Fruit fly (Drosophila melanogaster) whole organism, pupa: Measurements from ENCODE around the gene CG1971.

Experiments
- CG10348 ChIP-seq: fragments of 200-800 bp; sonication (Bioruptor generic); IDR thresholded peaks from 2 replicates; pipeline ENCODE4 v1.3.6; 2022; ENCODE audit warnings: missing biosample characterization, missing genetic modification characterization
- CG12605 ChIP-seq: fragments of 200-800 bp; sonication (Bioruptor generic); IDR thresholded peaks from 2 replicates; pipeline ENCODE4 v1.3.6; 2022; ENCODE audit warnings: missing biosample characterization, missing genetic modification characterization
- CG13204 ChIP-seq: fragments of 200-800 bp; sonication (Bioruptor generic); optimal IDR thresholded peaks from 2 replicates; lab custom pipeline; 2018; ENCODE audit warnings: missing biosample characterization, mild to moderate bottlenecking, missing genetic modification characterization, moderate library complexity
- CG14655 ChIP-seq: fragments of 200-800 bp; sonication (Bioruptor generic); optimal IDR thresholded peaks from 3 replicates; lab custom pipeline; 2017; ENCODE audit warnings: mild to moderate bottlenecking, missing biosample characterization, missing genetic modification reagents, missing genetic modification characterization
- CG15710 ChIP-seq: fragments of 200-800 bp; sonication (Bioruptor generic); optimal IDR thresholded peaks from 2 replicates; lab custom pipeline; 2018; ENCODE audit warnings: missing biosample characterization, mild to moderate bottlenecking, missing genetic modification characterization, moderate library complexity
- CG17806 ChIP-seq: fragments of 200-800 bp; sonication (Bioruptor generic); optimal IDR thresholded peaks from 2 replicates; lab custom pipeline; 2018; ENCODE audit warnings: missing biosample characterization, mild to moderate bottlenecking, missing genetic modification characterization, moderate library complexity
- CG32121 ChIP-seq: fragments of 200-800 bp; sonication (Bioruptor generic); IDR thresholded peaks from 2 replicates; pipeline ENCODE4 v1.3.6; 2022; ENCODE audit warnings: missing biosample characterization, missing genetic modification characterization
- CG34367 ChIP-seq: fragments of 200-800 bp; sonication (Bioruptor generic); optimal IDR thresholded peaks from 2 replicates; lab custom pipeline; 2018; ENCODE audit warnings: missing biosample characterization, mild to moderate bottlenecking, missing genetic modification characterization
- CG4496 ChIP-seq: fragments of 200-800 bp; sonication (Bioruptor generic); IDR thresholded peaks from 3 replicates; pipeline ENCODE4 v1.3.6; 2022; ENCODE audit warnings: missing biosample characterization, missing genetic modification characterization
- CG8159 ChIP-seq: fragments of 200-800 bp; sonication (Bioruptor generic); optimal IDR thresholded peaks from 3 replicates; lab custom pipeline; 2018; ENCODE audit warnings: missing biosample characterization, mild to moderate bottlenecking, missing genetic modification characterization, moderate library complexity
- CG8301 ChIP-seq: fragments of 200-800 bp; sonication (Bioruptor generic); optimal IDR thresholded peaks from 2 replicates; lab custom pipeline; 2018; ENCODE audit warnings: missing biosample characterization, mild to moderate bottlenecking, missing genetic modification characterization
- CG9948 ChIP-seq: fragments of 200-800 bp; sonication (Bioruptor generic); optimal IDR thresholded peaks from 2 replicates; lab custom pipeline; 2018; ENCODE audit warnings: missing biosample characterization, mild to moderate bottlenecking, missing genetic modification characterization, moderate library complexity
- EcR ChIP-seq: fragments of 200-800 bp; sonication (Bioruptor generic); optimal IDR thresholded peaks from 3 replicates; lab custom pipeline; 2019; ENCODE audit warnings: missing biosample characterization, missing genetic modification characterization, mild to moderate bottlenecking, moderate library complexity, missing genetic modification reagents
- Ets98B ChIP-seq: fragments of 200-800 bp; sonication (Bioruptor generic); IDR thresholded peaks from 2 replicates; pipeline ENCODE4 v1.3.6; 2022; ENCODE audit warnings: missing biosample characterization, missing genetic modification characterization
- Pif1A ChIP-seq: fragments of 200-800 bp; sonication (Bioruptor generic); optimal IDR thresholded peaks from 3 replicates; lab custom pipeline; 2016; ENCODE audit warnings: missing biosample characterization, missing genetic modification characterization
- Pif1B ChIP-seq: fragments of 200-800 bp; sonication (Bioruptor generic); optimal IDR thresholded peaks from 3 replicates; lab custom pipeline; 2016; ENCODE audit warnings: missing biosample characterization, missing genetic modification characterization
- Snoo ChIP-seq: fragments of 200-800 bp; sonication (Bioruptor generic); optimal IDR thresholded peaks from 3 replicates; lab custom pipeline; 2017; ENCODE audit warnings: missing biosample characterization, mild to moderate bottlenecking, missing genetic modification characterization, inconsistent platforms
- fd96Ca ChIP-seq: fragments of 200-800 bp; sonication (Bioruptor generic); IDR thresholded peaks from 3 replicates; pipeline ENCODE4 v1.3.6; 2022; ENCODE audit warnings: missing biosample characterization, missing genetic modification characterization
- gl ChIP-seq: fragments of 200-800 bp; sonication (Bioruptor generic); optimal IDR thresholded peaks from 2 replicates; lab custom pipeline; 2018; ENCODE audit warnings: missing biosample characterization, mild to moderate bottlenecking, missing genetic modification characterization

Gene CG1971

DNA sequence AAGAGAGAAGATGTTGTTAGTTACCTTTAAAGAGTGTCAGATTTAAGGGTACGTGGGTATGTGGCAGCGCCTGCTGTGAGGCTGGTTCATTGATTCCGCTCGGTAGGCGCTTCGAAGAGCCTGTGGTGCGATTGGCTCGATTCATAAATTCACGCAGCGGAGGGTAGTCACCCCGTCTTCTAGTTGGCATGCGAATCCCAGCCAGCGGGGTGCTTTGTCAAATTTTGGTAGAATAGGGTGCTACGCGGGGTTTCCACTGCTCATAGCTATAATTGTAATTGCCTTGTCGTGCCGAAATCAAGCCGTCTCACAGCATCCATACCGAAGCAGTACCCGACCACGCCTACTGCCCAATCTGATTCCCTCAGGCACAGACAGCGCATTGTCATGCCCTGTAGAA, 46.9 kb downstream of the CG1971 start:
- TF ChIP-seq Pif1A (no peak), CG17806 (tag; lab: Kevin White, UChicago) (no peak), CG8159 (no peak), CG32121 (GFP tag; lab: Robert Waterston, UW) (no peak), CG15710 (tag; lab: Kevin White, UChicago) (no peak), CG14655 (GFP tag; lab: Kevin White, UChicago) (no peak), Ets98B (no peak), Snoo (tag; lab: Kevin White, UChicago) (no peak), fd96Ca (GFP tag; lab: Robert Waterston, UW) (no peak), gl (tag; lab: Kevin White, UChicago) (no peak), CG13204 (GFP tag; lab: Kevin White, UChicago) (no peak), CG12605 (GFP tag; lab: Robert Waterston, UW) (no peak), CG34367 (tag; lab: Kevin White, UChicago) (no peak), CG4496 (no peak), Pif1B (GFP tag; lab: Kevin White, UChicago) (no peak), CG10348 (no peak), EcR (GFP tag; lab: Kevin White, UChicago) (no peak), CG8301 (tag; lab: Kevin White, UChicago) (no peak), CG9948 (tag; lab: Kevin White, UChicago) (no peak)
